Worm (Caenorhabditis elegans): Measurements from ENCODE around the gene knl-1.

DNA sequence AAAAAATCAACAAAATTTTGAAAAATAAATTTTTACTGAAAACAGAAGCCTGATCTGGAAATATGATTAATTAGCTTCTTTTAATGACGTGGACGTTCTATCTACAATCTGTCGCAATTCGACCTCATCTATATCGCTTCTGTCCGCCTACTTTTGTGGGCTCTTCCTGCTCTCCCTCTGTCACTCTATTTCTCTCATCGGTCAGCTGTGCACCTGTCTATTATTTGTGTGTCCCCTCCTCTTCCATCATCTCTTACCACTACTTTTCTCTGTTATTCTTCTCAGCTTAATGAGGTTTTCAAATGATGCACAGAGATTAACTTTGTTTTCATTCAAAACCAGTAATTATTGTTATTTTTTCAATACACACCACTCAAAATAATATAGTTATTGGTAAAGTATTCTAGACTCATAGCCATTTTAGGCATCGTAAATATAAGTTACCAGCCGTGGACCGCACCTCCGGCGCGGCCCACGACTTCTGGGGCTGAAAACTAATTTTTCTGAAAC lies 48.7 kb downstream of the knl-1 start:
- TF ChIP-seq gmeb-1 (tag; optimal IDR thresholded peaks at IDR 0.05), result no peak
- TF ChIP-seq nhr-11 (tag; optimal IDR thresholded peaks at IDR 0.05), result no peak
- TF ChIP-seq ztf-11 (tag; optimal IDR thresholded peaks at IDR 0.05), result no peak
- TF ChIP-seq nhr-12 (tag; optimal IDR thresholded peaks at IDR 0.05), result no peak
- TF ChIP-seq skn-1 (tag; optimal IDR thresholded peaks at IDR 0.05), result no peak
- TF ChIP-seq ZK546.5 (tag; optimal IDR thresholded peaks at IDR 0.05), result no peak
- TF ChIP-seq zag-1 (tag; optimal IDR thresholded peaks at IDR 0.05), result no peak

Measured in whole organism, L2 larva.